Worm (Caenorhabditis elegans): ENCODE results near the gene C07B5.4.

DNA sequence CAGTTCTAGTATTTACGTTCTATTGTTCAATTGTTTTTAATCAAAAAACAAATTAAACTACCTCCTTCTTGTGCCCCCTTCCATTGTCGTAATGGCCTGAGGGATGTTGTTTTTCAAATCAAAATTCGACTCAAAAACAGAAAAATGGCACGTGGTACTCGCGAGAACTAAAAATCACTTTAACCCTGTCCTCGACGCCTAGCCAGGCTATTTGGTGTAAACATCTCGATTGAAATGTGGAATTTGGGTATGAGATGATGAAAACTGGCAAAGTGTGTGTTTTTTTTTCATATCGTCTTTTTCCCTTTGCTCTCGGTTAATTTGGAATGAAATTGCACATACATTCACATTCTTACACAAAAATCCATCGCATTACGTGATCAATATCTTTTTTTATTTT is 17.2 kb downstream of the C07B5.4 start:
- TF ChIP-seq W03F9.2 (tag; optimal IDR thresholded peaks at IDR 0.05) (no peak), him-1 (tag; optimal IDR thresholded peaks at IDR 0.05) (no peak)

Data from whole organism, L4/young adult.